Worm (Caenorhabditis elegans): ENCODE results near the gene rbc-1.

Gene rbc-1

DNA sequence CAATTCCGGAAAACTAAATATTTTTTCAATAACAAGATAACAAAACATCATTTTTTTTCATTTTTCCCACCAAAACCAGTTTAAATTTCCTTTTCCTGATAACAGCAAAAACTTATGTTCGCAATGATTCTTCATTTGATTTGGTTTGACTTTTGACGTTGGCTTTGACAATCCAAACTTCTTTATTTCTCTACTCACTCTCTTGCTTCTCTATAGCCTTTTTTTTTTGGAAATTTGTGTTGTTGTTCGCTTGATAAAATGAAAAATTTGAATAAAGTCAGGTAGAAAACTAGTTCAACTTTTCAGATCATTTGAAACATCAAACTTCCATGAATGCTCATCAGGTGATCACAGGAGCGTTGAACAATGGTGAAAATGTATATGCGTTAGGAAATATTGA, at the start of gene rbc-1:
Gene rbc-1, plus strand, starts transcription at position 301 of the 400 bp plus-strand sequence.
- TF ChIP-seq egl-5 (tag; optimal IDR thresholded peaks at IDR 0.05) = no peak

DNA sequence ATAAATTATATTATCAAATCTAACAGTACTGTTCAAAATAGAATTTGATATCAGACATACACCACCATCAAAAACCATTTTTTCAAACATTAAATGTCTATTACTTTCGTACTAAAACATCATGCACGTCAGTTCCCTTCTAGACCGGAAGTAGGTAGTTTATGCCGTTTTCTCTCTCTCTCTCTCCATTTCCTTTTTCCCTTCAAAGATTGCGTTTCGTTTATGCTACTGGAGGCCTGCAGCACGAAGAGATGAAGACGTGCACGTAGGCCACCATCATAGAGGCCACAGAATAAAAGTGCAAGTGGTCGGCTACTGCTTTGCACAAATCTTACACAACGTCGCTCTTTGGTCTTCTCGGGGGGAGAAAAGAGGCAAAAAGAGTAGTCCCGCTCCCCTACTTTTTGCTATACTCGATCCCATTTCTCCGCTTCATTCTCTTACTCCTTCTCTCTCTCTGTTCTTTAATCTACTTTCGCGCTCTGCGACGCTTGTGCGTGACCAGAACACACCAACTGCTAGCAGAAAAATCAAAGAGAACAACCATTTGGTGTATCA, 49.7 kb upstream of the rbc-1 start:
- no peak for TF ChIP-seq ZK546.5 (tag; optimal IDR thresholded peaks at IDR 0.05)
- peak; percentile 70 for TF ChIP-seq pha-4 (tag; optimal IDR thresholded peaks at IDR 0.05)
- peak; percentile 36 for TF ChIP-seq elt-1 (tag; optimal IDR thresholded peaks at IDR 0.05)
- TF ChIP-seq ceh-9 (tag; optimal IDR thresholded peaks at IDR 0.05) = peak; percentile 8
- TF ChIP-seq aly-2 (tag; optimal IDR thresholded peaks at IDR 0.05) = no peak
- TF ChIP-seq elt-3 (tag; optimal IDR thresholded peaks at IDR 0.05) = peak in 1 of 3 experiments; percentile 59
- TF ChIP-seq elt-2 (tag; optimal IDR thresholded peaks at IDR 0.05) = peak; percentile 22
- peak; percentile 17 for TF ChIP-seq hmg-11 (tag; optimal IDR thresholded peaks at IDR 0.05)
- TF ChIP-seq ceh-82 (tag; optimal IDR thresholded peaks at IDR 0.05) = peak; percentile 48
- TF ChIP-seq nhr-67 (tag; optimal IDR thresholded peaks at IDR 0.05) = no peak
- TF ChIP-seq ztf-11 (tag; optimal IDR thresholded peaks at IDR 0.05) = no peak
- no peak for TF ChIP-seq zag-1 (tag; optimal IDR thresholded peaks at IDR 0.05)
- no peak for TF ChIP-seq lsy-12 (tag; optimal IDR thresholded peaks at IDR 0.05)
- no peak for TF ChIP-seq unc-39 (tag; optimal IDR thresholded peaks at IDR 0.05)
- TF ChIP-seq egl-5 (tag; optimal IDR thresholded peaks at IDR 0.05) = peak; percentile 22
- peak; percentile 63 for TF ChIP-seq mdl-1 (tag; optimal IDR thresholded peaks at IDR 0.05)
- peak; percentile 73 for TF ChIP-seq fkh-10 (GFP tag; optimal IDR thresholded peaks at IDR 0.05)
- TF ChIP-seq nfya-1 (tag; optimal IDR thresholded peaks at IDR 0.05; ENCODE audit: insufficient read depth) = peak; percentile 65
- peak; percentile 33 for TF ChIP-seq unc-62 (GFP tag; optimal IDR thresholded peaks at IDR 0.05)
- TF ChIP-seq sea-2 (GFP tag; optimal IDR thresholded peaks at IDR 0.05) = peak; percentile 48
- TF ChIP-seq egl-27 (tag; optimal IDR thresholded peaks at IDR 0.05) = peak; percentile 12
- TF ChIP-seq lin-15B (tag; optimal IDR thresholded peaks at IDR 0.05) = peak; percentile 4
- TF ChIP-seq nhr-25 (tag; optimal IDR thresholded peaks at IDR 0.05) = peak; percentile 74
- no peak for TF ChIP-seq ceh-16 (tag; optimal IDR thresholded peaks at IDR 0.05)
- TF ChIP-seq R02D3.7 (tag; optimal IDR thresholded peaks at IDR 0.05) = peak; percentile 32
- peak; percentile 61 for TF ChIP-seq nhr-11 (tag; optimal IDR thresholded peaks at IDR 0.05)
- peak; percentile 89 for TF ChIP-seq lin-39 (tag; optimal IDR thresholded peaks at IDR 0.05)
- peak; percentile 15 for TF ChIP-seq fos-1 (tag; optimal IDR thresholded peaks at IDR 0.05)
- TF ChIP-seq ceh-28 (tag; optimal IDR thresholded peaks at IDR 0.05) = peak; percentile 39
- peak; percentile 33 for TF ChIP-seq jun-1 (tag; optimal IDR thresholded peaks at IDR 0.05)
- peak; percentile 31 for TF ChIP-seq nhr-23 (tag; optimal IDR thresholded peaks at IDR 0.05)
- TF ChIP-seq nhr-43 (tag; optimal IDR thresholded peaks at IDR 0.05; ENCODE audit: poor library complexity, severe bottlenecking) = peak; percentile 52
- peak; percentile 70 for TF ChIP-seq tbx-2 (tag; optimal IDR thresholded peaks at IDR 0.05)
- peak; percentile 61 for TF ChIP-seq daf-12 (tag; optimal IDR thresholded peaks at IDR 0.05)
- TF ChIP-seq eor-1 (tag; optimal IDR thresholded peaks at IDR 0.05) = no peak

DNA sequence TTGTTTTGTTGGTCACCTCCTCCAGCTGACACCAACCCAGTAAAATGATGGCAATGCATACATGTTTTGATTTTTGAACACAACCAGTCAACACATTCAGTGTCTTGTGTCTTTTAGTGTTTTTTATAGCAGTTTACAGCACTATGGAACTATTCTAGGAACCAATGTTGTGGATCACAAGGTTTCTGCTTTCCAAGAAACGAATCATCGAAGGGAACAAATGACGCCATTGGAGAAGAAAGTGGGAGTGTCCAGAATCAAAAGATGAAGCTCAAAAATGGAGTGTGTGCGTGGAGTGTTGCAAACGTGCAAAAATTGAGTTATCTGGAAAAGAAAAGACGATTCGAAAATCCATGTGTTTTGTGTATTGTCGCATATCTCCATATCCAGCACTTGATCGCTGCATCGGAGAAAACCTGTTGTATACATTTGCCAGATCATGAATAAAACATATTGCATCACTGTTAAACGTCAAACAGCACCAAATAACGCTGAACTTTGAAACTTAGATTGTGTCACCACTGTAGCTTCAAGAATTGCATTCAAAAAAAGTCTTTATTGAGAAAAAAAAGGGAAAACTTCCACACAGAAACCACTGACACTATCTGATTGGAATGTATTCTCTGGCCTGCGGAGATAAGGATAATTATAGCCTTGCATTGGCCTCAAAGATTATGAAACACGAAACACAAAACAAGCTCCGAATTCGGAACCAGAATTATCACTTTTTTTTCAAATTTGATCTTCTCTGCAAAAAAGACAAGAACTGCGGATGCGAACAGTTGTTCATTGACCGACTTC, 48.7 kb upstream of the rbc-1 start:
- TF ChIP-seq ceh-28 (tag; optimal IDR thresholded peaks at IDR 0.05) (no peak), nhr-11 (tag; optimal IDR thresholded peaks at IDR 0.05) (peak; percentile 93), ceh-9 (tag; optimal IDR thresholded peaks at IDR 0.05) (no peak), elt-3 (tag; optimal IDR thresholded peaks at IDR 0.05) (peak in 2 of 3 experiments; percentile 41 to 79), nhr-43 (tag; optimal IDR thresholded peaks at IDR 0.05; ENCODE audit: poor library complexity, severe bottlenecking) (peak; percentile 85), pqm-1 (tag; optimal IDR thresholded peaks at IDR 0.05) (peak; percentile 19), egl-27 (tag; optimal IDR thresholded peaks at IDR 0.05) (no peak), nhr-28 (tag; optimal IDR thresholded peaks at IDR 0.05) (no peak), nhr-77 (tag; optimal IDR thresholded peaks at IDR 0.05) (no peak), lin-39 (tag; optimal IDR thresholded peaks at IDR 0.05) (no peak), jun-1 (tag; optimal IDR thresholded peaks at IDR 0.05) (peak; percentile 73), elt-1 (tag; optimal IDR thresholded peaks at IDR 0.05) (peak; percentile 70), fkh-10 (GFP tag; optimal IDR thresholded peaks at IDR 0.05) (peak; percentile 92), nfya-1 (tag; optimal IDR thresholded peaks at IDR 0.05; ENCODE audit: insufficient read depth) (peak; percentile 63), elt-2 (tag; optimal IDR thresholded peaks at IDR 0.05) (peak; percentile 55), nhr-23 (tag; optimal IDR thresholded peaks at IDR 0.05) (peak; percentile 6), tbx-2 (tag; optimal IDR thresholded peaks at IDR 0.05) (no peak)

Measured in whole organism, L3 larva.